Worm (Caenorhabditis elegans): ENCODE measurements around the gene C25E10.17.

- TF ChIP-seq zfp-3 (GFP tag; conservative IDR thresholded peaks at IDR 0.05) (no peak), lin-13 (GFP tag; optimal IDR thresholded peaks at IDR 0.05) (no peak), skn-1 (tag; optimal IDR thresholded peaks at IDR 0.05) (no peak), R02D3.7 (tag; optimal IDR thresholded peaks at IDR 0.05) (no peak), dmd-8 (GFP tag; IDR thresholded peaks at IDR 0.05) (no peak), unc-39 (tag; optimal IDR thresholded peaks at IDR 0.05) (no peak), nhr-237 (tag; optimal IDR thresholded peaks at IDR 0.05) (no peak), zag-1 (tag; optimal IDR thresholded peaks at IDR 0.05) (no peak)
These were observed 38.4 kb upstream of the C25E10.17 start for ce11 chrV:9085845-9086244.

Measured in whole organism, L4 larva.